Fruit fly (Drosophila melanogaster): Measurements from ENCODE around the gene Sur-8.

Gene Sur-8

dm6 chr3R:17346212-17346611 is 56.1 kb downstream of the Sur-8 start:
- TF ChIP-seq ey (GFP tag; optimal IDR thresholded peaks at IDR 0.05) (no peak), Abd-B (GFP tag; optimal IDR thresholded peaks at IDR 0.05) (no peak), usp (GFP tag; optimal IDR thresholded peaks at IDR 0.05) (no peak), CrebA (GFP tag; optimal IDR thresholded peaks at IDR 0.05; ENCODE audit: borderline replicate concordance) (no peak), dmrt93B (GFP tag; optimal IDR thresholded peaks at IDR 0.05) (no peak), jim (GFP tag; optimal IDR thresholded peaks at IDR 0.05) (no peak), sage (GFP tag; optimal IDR thresholded peaks at IDR 0.05) (no peak), brk (GFP tag; optimal IDR thresholded peaks at IDR 0.05) (no peak), pan (optimal IDR thresholded peaks at IDR 0.05) (no peak), dl (GFP tag; optimal IDR thresholded peaks at IDR 0.05; ENCODE audit: insufficient read depth in 1 of 2, partially characterized antibody in 2 of 2) (no peak), sv (GFP tag; optimal IDR thresholded peaks at IDR 0.05) (no peak), lola (GFP tag; optimal IDR thresholded peaks at IDR 0.05) (no peak), Dfd (GFP tag; optimal IDR thresholded peaks at IDR 0.05) (no peak), foxo (GFP tag; optimal IDR thresholded peaks at IDR 0.05) (no peak), Hr78 (GFP tag; optimal IDR thresholded peaks at IDR 0.05) (no peak), CG32264 (GFP tag; optimal IDR thresholded peaks at IDR 0.05) (no peak), Rel (GFP tag; optimal IDR thresholded peaks at IDR 0.05) (no peak), Rel (tag; optimal IDR thresholded peaks at IDR 0.05) (no peak), Mio (GFP tag; optimal IDR thresholded peaks at IDR 0.05) (no peak), dsf (GFP tag; optimal IDR thresholded peaks at IDR 0.05; ENCODE audit: borderline replicate concordance) (no peak), fru (GFP tag; optimal IDR thresholded peaks at IDR 0.05) (no peak)
